Worm (Caenorhabditis elegans) whole organism, L2 larva: Measurements from ENCODE around the gene daf-10.

Experiments used
- F13H6.1 ChIP-seq: sonication (generic microtip); optimal IDR thresholded peaks from 2 replicates; lab custom pipeline; 2016; ENCODE audit warnings: missing genetic modification characterization, missing compliant biosample characterization
- blmp-1 ChIP-seq: sonication (generic microtip); optimal IDR thresholded peaks from 2 replicates; lab custom pipeline; 2017; ENCODE audit warnings: missing genetic modification characterization, mild to moderate bottlenecking, missing compliant biosample characterization, antibody characterized with exemption, moderate library complexity; ENCODE audit not compliant: insufficient read depth
- ceh-16 ChIP-seq: fragments of 150-350 bp; optimal IDR thresholded peaks from 2 replicates; lab custom pipeline; 2014; ENCODE audit warnings: missing biosample characterization, missing genetic modification characterization
- fos-1 ChIP-seq: fragments of 150-350 bp; optimal IDR thresholded peaks from 2 replicates; lab custom pipeline; 2014; ENCODE audit warnings: missing biosample characterization, missing genetic modification characterization
- lin-13 ChIP-seq: fragments of 150-350 bp; optimal IDR thresholded peaks from 2 replicates; lab custom pipeline; 2014; ENCODE audit warnings: missing biosample characterization, missing genetic modification reagents, missing genetic modification characterization
- nhr-10 ChIP-seq: sonication (generic microtip); optimal IDR thresholded peaks from 2 replicates; lab custom pipeline; 2017; ENCODE audit warnings: missing biosample characterization, missing genetic modification characterization
- nhr-11 ChIP-seq: fragments of 150-350 bp; optimal IDR thresholded peaks from 2 replicates; lab custom pipeline; 2014; ENCODE audit warnings: missing biosample characterization, missing genetic modification characterization
- nhr-12 ChIP-seq: fragments of 150-350 bp; optimal IDR thresholded peaks from 2 replicates; lab custom pipeline; 2014; ENCODE audit warnings: missing biosample characterization, missing genetic modification characterization
- nhr-6 ChIP-seq: fragments of 150-350 bp; optimal IDR thresholded peaks from 2 replicates; lab custom pipeline; 2014; ENCODE audit warnings: missing biosample characterization, missing genetic modification characterization
- snpc-4 ChIP-seq: fragments of 150-350 bp; optimal IDR thresholded peaks from 2 replicates; lab custom pipeline; 2014; ENCODE audit warnings: missing biosample characterization, missing genetic modification characterization
- unc-39 ChIP-seq: fragments of 150-350 bp; optimal IDR thresholded peaks from 2 replicates; lab custom pipeline; 2014; ENCODE audit warnings: missing biosample characterization, missing genetic modification characterization

- TF ChIP-seq blmp-1 (tag; lab: Kevin White, UChicago) = no peak
- no peak for TF ChIP-seq unc-39 (tag; lab: Kevin White, UChicago)
- no peak for TF ChIP-seq nhr-6 (tag; lab: Kevin White, UChicago)
- no peak for TF ChIP-seq F13H6.1 (tag; lab: Kevin White, UChicago)
- no peak for TF ChIP-seq snpc-4 (tag; lab: Kevin White, UChicago)
- TF ChIP-seq ceh-16 (tag; lab: Kevin White, UChicago) = no peak
- no peak for TF ChIP-seq fos-1
- no peak for TF ChIP-seq nhr-11 (tag; lab: Kevin White, UChicago)
- TF ChIP-seq nhr-12 (tag; lab: Kevin White, UChicago) = no peak
- TF ChIP-seq nhr-10 = no peak
- TF ChIP-seq lin-13 = no peak
Observed at ce11 chrIV:9088294-9088693, 57.7 kb downstream of the daf-10 start, which contains the start of gene msa-1.
